Worm (Caenorhabditis elegans) whole organism, L3 larva: ENCODE measurements around the gene ceph-41.

Experiments used
- ZK546.5 ChIP-seq: sonication (generic microtip); optimal IDR thresholded peaks from 2 replicates; lab custom pipeline; 2017; ENCODE audit warnings: missing biosample characterization, missing genetic modification characterization
- aly-2 ChIP-seq: fragments of 150-350 bp; optimal IDR thresholded peaks from 2 replicates; lab custom pipeline; 2014; ENCODE audit warnings: missing biosample characterization, missing genetic modification characterization
- ceh-16 ChIP-seq: sonication (generic microtip); optimal IDR thresholded peaks from 2 replicates; lab custom pipeline; 2017; ENCODE audit warnings: missing biosample characterization, missing genetic modification characterization
- ceh-28 ChIP-seq: fragments of 150-350 bp; optimal IDR thresholded peaks from 2 replicates; lab custom pipeline; 2014; ENCODE audit warnings: missing biosample characterization, missing genetic modification reagents, missing genetic modification characterization
- ceh-9 ChIP-seq: sonication (generic microtip); optimal IDR thresholded peaks from 2 replicates; lab custom pipeline; 2018; ENCODE audit warnings: missing biosample characterization, missing genetic modification characterization
- egl-27 ChIP-seq: sonication (generic microtip); optimal IDR thresholded peaks from 4 replicates; lab custom pipeline; 2017; ENCODE audit warnings: missing biosample characterization, missing genetic modification reagents, missing genetic modification characterization
- egl-5 ChIP-seq: fragments of 150-350 bp; optimal IDR thresholded peaks from 2 replicates; lab custom pipeline; 2017; ENCODE audit warnings: missing biosample characterization, missing genetic modification reagents, missing genetic modification characterization, inconsistent platforms
- elt-1 ChIP-seq: fragments of 150-350 bp; optimal IDR thresholded peaks from 2 replicates; lab custom pipeline; 2014; ENCODE audit warnings: missing biosample characterization, missing genetic modification characterization
- elt-2 ChIP-seq: sonication (generic microtip); optimal IDR thresholded peaks from 2 replicates; lab custom pipeline; 2016; ENCODE audit warnings: missing genetic modification reagents, mild to moderate bottlenecking, missing genetic modification characterization, missing compliant biosample characterization
- fkh-10 ChIP-seq: sonication (generic microtip); optimal IDR thresholded peaks from 2 replicates; lab custom pipeline; 2017; ENCODE audit warnings: missing biosample characterization, missing genetic modification reagents, missing genetic modification characterization
- fkh-2 ChIP-seq: fragments of 150-350 bp; optimal IDR thresholded peaks from 2 replicates; lab custom pipeline; 2014; ENCODE audit warnings: missing biosample characterization, missing genetic modification reagents, missing genetic modification characterization
- fos-1 ChIP-seq: fragments of 150-350 bp; optimal IDR thresholded peaks from 2 replicates; lab custom pipeline; 2014; ENCODE audit warnings: missing biosample characterization, missing genetic modification characterization
- hmg-11 ChIP-seq: sonication (generic microtip); optimal IDR thresholded peaks from 2 replicates; lab custom pipeline; 2016; ENCODE audit warnings: missing genetic modification characterization, missing compliant biosample characterization
- jun-1 ChIP-seq: fragments of 150-350 bp; optimal IDR thresholded peaks from 2 replicates; lab custom pipeline; 2014; ENCODE audit warnings: missing biosample characterization, missing genetic modification reagents, missing genetic modification characterization
- lin-15B ChIP-seq: fragments of 150-350 bp; optimal IDR thresholded peaks from 2 replicates; lab custom pipeline; 2014; ENCODE audit warnings: missing biosample characterization, missing genetic modification characterization
- lin-39 ChIP-seq: fragments of 150-350 bp; optimal IDR thresholded peaks from 2 replicates; lab custom pipeline; 2018; ENCODE audit warnings: missing biosample characterization, missing genetic modification reagents, missing genetic modification characterization
- lsy-12 ChIP-seq: sonication (generic microtip); optimal IDR thresholded peaks from 2 replicates; lab custom pipeline; 2016; ENCODE audit warnings: mild to moderate bottlenecking, missing genetic modification characterization, missing compliant biosample characterization
- mdl-1 ChIP-seq: fragments of 150-350 bp; optimal IDR thresholded peaks from 2 replicates; lab custom pipeline; 2014; ENCODE audit warnings: missing biosample characterization, missing genetic modification characterization
- mml-1 ChIP-seq: fragments of 150-350 bp; sonication (generic microtip); optimal IDR thresholded peaks from 3 replicates; lab custom pipeline; 2014; ENCODE audit warnings: missing biosample characterization, missing genetic modification characterization
- nfya-1 ChIP-seq: sonication (generic microtip); optimal IDR thresholded peaks from 2 replicates; lab custom pipeline; 2017; ENCODE audit warnings: missing genetic modification characterization, mild to moderate bottlenecking, missing compliant biosample characterization, antibody characterized with exemption, moderate library complexity; ENCODE audit not compliant: insufficient read depth
- nhr-23 ChIP-seq: fragments of 150-350 bp; optimal IDR thresholded peaks from 2 replicates; lab custom pipeline; 2014; ENCODE audit warnings: missing biosample characterization, missing genetic modification reagents, missing genetic modification characterization
- nhr-237 ChIP-seq: fragments of 150-350 bp; optimal IDR thresholded peaks from 2 replicates; lab custom pipeline; 2014; ENCODE audit warnings: missing biosample characterization, missing genetic modification characterization
- nhr-25 ChIP-seq: sonication (generic microtip); optimal IDR thresholded peaks from 2 replicates; lab custom pipeline; 2017; ENCODE audit warnings: missing biosample characterization, missing genetic modification characterization
- nhr-28 ChIP-seq: fragments of 150-350 bp; optimal IDR thresholded peaks from 2 replicates; lab custom pipeline; 2014; ENCODE audit warnings: missing biosample characterization, missing genetic modification characterization
- nhr-43 ChIP-seq: sonication (generic microtip); optimal IDR thresholded peaks from 2 replicates; lab custom pipeline; 2016; ENCODE audit warnings: mild to moderate bottlenecking, missing genetic modification characterization, missing compliant biosample characterization; ENCODE audit not compliant: poor library complexity, severe bottlenecking
- nhr-67 ChIP-seq: fragments of 150-350 bp; optimal IDR thresholded peaks from 2 replicates; lab custom pipeline; 2014; ENCODE audit warnings: missing biosample characterization, missing genetic modification characterization
- nhr-77 ChIP-seq: fragments of 150-350 bp; optimal IDR thresholded peaks from 2 replicates; lab custom pipeline; 2014; ENCODE audit warnings: missing biosample characterization, missing genetic modification characterization
- pha-4 ChIP-seq: fragments of 150-350 bp; optimal IDR thresholded peaks from 2 replicates; lab custom pipeline; 2014; ENCODE audit warnings: missing biosample characterization, missing genetic modification reagents, missing genetic modification characterization
- pqm-1 ChIP-seq: fragments of 150-350 bp; optimal IDR thresholded peaks from 2 replicates; lab custom pipeline; 2017; ENCODE audit warnings: missing biosample characterization, missing genetic modification characterization, inconsistent platforms
- sea-2 ChIP-seq: fragments of 150-350 bp; sonication (generic microtip); optimal IDR thresholded peaks from 4 replicates; lab custom pipeline; 2014; ENCODE audit warnings: missing biosample characterization, missing genetic modification reagents, missing genetic modification characterization
- snpc-4 ChIP-seq: fragments of 150-350 bp; optimal IDR thresholded peaks from 2 replicates; lab custom pipeline; 2014; ENCODE audit warnings: missing biosample characterization, missing genetic modification characterization
- unc-39 ChIP-seq: sonication (generic microtip); optimal IDR thresholded peaks from 4 replicates; lab custom pipeline; 2017; ENCODE audit warnings: missing biosample characterization, missing genetic modification characterization
- unc-62 ChIP-seq: fragments of 150-350 bp; sonication (generic microtip); optimal IDR thresholded peaks from 4 replicates; lab custom pipeline; 2014; ENCODE audit warnings: missing biosample characterization, missing genetic modification reagents, missing genetic modification characterization
- zag-1 ChIP-seq: fragments of 150-350 bp; optimal IDR thresholded peaks from 2 replicates; lab custom pipeline; 2014; ENCODE audit warnings: missing biosample characterization, missing genetic modification characterization
- ztf-4 ChIP-seq: fragments of 150-350 bp; optimal IDR thresholded peaks from 2 replicates; lab custom pipeline; 2014; ENCODE audit warnings: missing biosample characterization, missing genetic modification characterization

ceph-41 gene

DNA sequence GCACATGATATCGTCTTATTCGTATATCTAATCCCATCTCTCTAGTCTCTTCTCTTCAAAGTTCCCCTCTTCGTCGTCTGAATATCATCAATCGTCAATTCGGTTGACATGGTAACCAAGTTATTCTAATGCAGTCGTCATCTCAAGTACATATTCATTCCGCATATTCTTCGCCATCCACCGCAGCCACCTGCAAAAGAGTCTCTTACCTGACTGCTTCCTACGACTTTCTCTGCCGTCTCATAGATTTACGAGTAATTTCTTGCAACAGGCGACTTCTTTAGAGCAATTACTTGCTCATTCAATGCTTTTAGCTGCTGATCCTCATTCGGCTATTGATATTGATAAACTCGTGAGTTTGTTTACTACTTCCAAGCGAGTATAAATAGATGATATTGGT lies 428 bp downstream of the ceph-41 start:
- no peak for TF ChIP-seq nhr-77 (tag; lab: Kevin White, UChicago)
- TF ChIP-seq sea-2 (GFP tag; lab: Kevin White, UChicago), result no peak
- TF ChIP-seq aly-2 (tag; lab: Kevin White, UChicago), result no peak
- TF ChIP-seq ceh-16 (tag; lab: Kevin White, UChicago), result no peak
- TF ChIP-seq ceh-9, result no peak
- no peak for TF ChIP-seq nhr-237
- TF ChIP-seq fkh-2 (tag; lab: Kevin White, UChicago), result no peak
- no peak for TF ChIP-seq unc-39 (tag; lab: Kevin White, UChicago)
- no peak for TF ChIP-seq unc-62 (GFP tag; lab: Kevin White, UChicago)
- no peak for TF ChIP-seq ZK546.5 (tag; lab: Kevin White, UChicago)
- no peak for TF ChIP-seq lin-15B (tag; lab: Kevin White, UChicago)
- TF ChIP-seq elt-2 (tag; lab: Kevin White, UChicago), result no peak
- TF ChIP-seq elt-1 (tag; lab: Kevin White, UChicago), result no peak
- TF ChIP-seq jun-1, result no peak
- TF ChIP-seq fkh-10 (GFP tag; lab: Kevin White, UChicago), result no peak
- no peak for TF ChIP-seq mdl-1 (tag; lab: Kevin White, UChicago)

DNA sequence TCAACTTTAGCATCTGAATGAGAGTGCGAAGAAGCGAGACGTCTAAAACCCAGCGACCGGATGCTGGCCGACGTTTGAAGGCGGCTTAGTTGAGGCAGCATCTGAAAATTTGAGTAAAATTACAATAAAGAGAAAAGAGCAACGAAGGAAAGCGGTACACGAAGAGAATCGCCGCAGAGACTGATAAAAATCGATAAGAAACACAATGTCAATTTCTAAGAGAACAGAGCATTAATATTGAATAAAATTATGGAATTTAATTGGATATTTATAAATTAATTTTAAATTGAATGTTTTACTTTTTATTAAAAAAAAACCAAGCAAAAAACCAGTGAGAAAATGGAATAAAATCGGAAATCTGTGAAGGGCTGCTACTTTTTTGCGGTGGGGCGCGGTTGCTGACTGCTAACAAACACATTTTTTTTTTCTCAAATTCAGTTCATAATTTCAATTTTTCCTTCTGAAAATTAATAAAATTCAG lies 3.2 kb downstream of the ceph-41 start, which contains the start of the genes ndub-11 and moc-3:
Gene ndub-11 (minus strand): TSS at position 101 of the 481 bp plus-strand sequence.
Gene moc-3 (plus strand): TSS at position 431 of the 481 bp plus-strand sequence.
- TF ChIP-seq nfya-1 (tag; lab: Kevin White, UChicago) (peak; percentile 11), egl-5 (tag; lab: Kevin White, UChicago) (no peak), zag-1 (tag; lab: Kevin White, UChicago) (no peak), nhr-67 (tag; lab: Kevin White, UChicago) (no peak), snpc-4 (tag; lab: Kevin White, UChicago) (peak; percentile 12), ztf-4 (tag; lab: Kevin White, UChicago) (no peak)

DNA sequence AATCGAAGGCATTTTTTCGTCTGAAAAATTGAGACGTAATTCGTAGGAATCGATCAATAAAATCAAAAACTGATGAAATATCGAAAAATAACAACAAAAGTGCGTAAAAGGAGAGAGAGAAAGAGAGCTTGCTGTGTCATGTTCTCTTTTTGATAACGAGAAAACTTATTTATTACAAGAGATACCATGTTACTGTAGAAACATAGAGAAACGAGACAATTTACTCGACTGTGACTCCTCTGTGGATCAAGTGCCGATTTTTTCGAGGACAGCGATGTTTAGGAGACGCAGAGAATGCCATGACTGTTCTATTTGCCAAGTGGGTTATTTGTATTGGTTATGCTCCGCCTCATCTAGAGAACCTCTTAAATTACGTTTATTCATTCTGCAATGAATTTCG lies 6.5 kb downstream of the ceph-41 start, which contains the start of gene sph-1:
Gene sph-1 (minus strand): TSS at position 23 of the 400 bp plus-strand sequence.
- TF ChIP-seq nhr-43 (tag; lab: Kevin White, UChicago), result peak; percentile 47
- TF ChIP-seq elt-2 (tag; lab: Kevin White, UChicago), result peak; percentile 73
- no peak for TF ChIP-seq mml-1
- TF ChIP-seq pha-4 (tag; lab: Kevin White, UChicago), result peak; percentile 94
- TF ChIP-seq nhr-23 (tag; lab: Kevin White, UChicago), result peak; percentile 36
- TF ChIP-seq egl-27, result peak; percentile 55
- TF ChIP-seq ceh-28 (tag; lab: Kevin White, UChicago), result peak; percentile 59
- TF ChIP-seq jun-1, result peak; percentile 21
- no peak for TF ChIP-seq lin-39 (tag; lab: Kevin White, UChicago)
- peak; percentile 55 for TF ChIP-seq pqm-1
- TF ChIP-seq nfya-1 (tag; lab: Kevin White, UChicago), result peak; percentile 25
- TF ChIP-seq nhr-28, result no peak

DNA sequence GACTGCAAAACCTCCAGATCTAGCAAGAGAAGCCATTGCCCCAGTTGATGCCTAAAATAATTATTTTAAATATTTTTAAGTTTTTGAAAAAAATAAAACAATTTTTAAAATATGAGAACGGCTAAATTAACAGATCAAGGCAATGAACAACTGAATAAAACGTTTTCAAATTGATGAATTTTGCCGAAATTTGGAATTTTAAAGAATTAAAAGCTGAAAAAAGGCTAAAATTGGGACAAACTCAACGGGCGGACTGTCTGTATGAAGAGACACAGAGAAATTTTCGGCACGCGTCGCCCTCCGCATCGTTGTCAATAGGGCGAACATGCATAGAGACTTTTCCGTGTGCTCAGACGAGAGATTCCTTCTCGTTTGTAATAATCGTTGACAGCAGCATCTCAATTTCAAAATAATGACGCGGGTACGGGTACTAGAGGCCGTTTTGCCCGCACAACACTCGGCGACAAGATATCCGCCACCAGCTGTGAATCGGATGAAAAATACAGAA lies 9.1 kb downstream of the ceph-41 start, which contains the start of the genes isp-1 and islo-1:
Gene isp-1 (minus strand): TSS at position 51 of the 508 bp plus-strand sequence.
Gene islo-1 (plus strand): TSS at position 385 of the 508 bp plus-strand sequence.
- TF ChIP-seq unc-62 (GFP tag; lab: Kevin White, UChicago) (no peak), pqm-1 (peak; percentile 39), aly-2 (tag; lab: Kevin White, UChicago) (no peak), fos-1 (tag; lab: Kevin White, UChicago) (no peak), nhr-67 (tag; lab: Kevin White, UChicago) (no peak), pha-4 (tag; lab: Kevin White, UChicago) (peak; percentile 75), snpc-4 (tag; lab: Kevin White, UChicago) (peak; percentile 71), lsy-12 (no peak), elt-2 (tag; lab: Kevin White, UChicago) (peak; percentile 49), lin-15B (tag; lab: Kevin White, UChicago) (peak; percentile 88), nhr-25 (tag; lab: Kevin White, UChicago) (peak; percentile 55), nfya-1 (tag; lab: Kevin White, UChicago) (peak; percentile 72), nhr-23 (tag; lab: Kevin White, UChicago) (peak; percentile 53), hmg-11 (tag; lab: Kevin White, UChicago) (peak; percentile 71), lin-39 (tag; lab: Kevin White, UChicago) (peak; percentile 70)
